Fruit fly (Drosophila melanogaster) whole organism, adult: ENCODE measurements around the gene TyrRII.

ENCODE experiments used
- CG11617 ChIP-seq: fragments of 200-800 bp; sonication (Bioruptor generic); optimal IDR thresholded peaks from 2 replicates; lab custom pipeline; 2017; ENCODE audit warnings: mild to moderate bottlenecking, missing biosample characterization, missing genetic modification reagents, missing genetic modification characterization
- CG12768 ChIP-seq: fragments of 200-800 bp; sonication (Bioruptor generic); optimal IDR thresholded peaks from 2 replicates; lab custom pipeline; 2017; ENCODE audit warnings: missing biosample characterization, missing genetic modification characterization, mild to moderate bottlenecking, moderate library complexity, missing genetic modification reagents
- CG14711 ChIP-seq: fragments of 200-800 bp; sonication (Bioruptor generic); optimal IDR thresholded peaks from 2 replicates; lab custom pipeline; 2018; ENCODE audit warnings: missing biosample characterization, mild to moderate bottlenecking, missing genetic modification characterization, moderate library complexity
- CG1620 ChIP-seq: fragments of 200-800 bp; sonication (Bioruptor generic); optimal IDR thresholded peaks from 2 replicates; lab custom pipeline; 2016; ENCODE audit warnings: missing biosample characterization, missing genetic modification characterization
- CG33017 ChIP-seq: fragments of 200-800 bp; sonication (Bioruptor generic); optimal IDR thresholded peaks from 2 replicates; lab custom pipeline; 2018; ENCODE audit warnings: missing biosample characterization, mild to moderate bottlenecking, missing genetic modification characterization, moderate library complexity
- CG5204 ChIP-seq: fragments of 200-800 bp; sonication (Bioruptor generic); optimal IDR thresholded peaks from 2 replicates; lab custom pipeline; 2016; ENCODE audit warnings: missing biosample characterization, missing genetic modification characterization
- CG7045 ChIP-seq: fragments of 200-800 bp; sonication (Bioruptor generic); optimal IDR thresholded peaks from 2 replicates; lab custom pipeline; 2017; ENCODE audit warnings: missing biosample characterization, mild to moderate bottlenecking, missing genetic modification characterization
- CG7101 ChIP-seq: fragments of 200-800 bp; sonication (Bioruptor generic); optimal IDR thresholded peaks from 2 replicates; lab custom pipeline; 2018; ENCODE audit warnings: missing biosample characterization, mild to moderate bottlenecking, missing genetic modification characterization, moderate library complexity
- Clk ChIP-seq: fragments of 200-800 bp; sonication (Bioruptor generic); optimal IDR thresholded peaks from 2 replicates; lab custom pipeline; 2017; ENCODE audit warnings: missing biosample characterization, missing genetic modification characterization
- Crg-1 ChIP-seq: fragments of 200-800 bp; sonication (Bioruptor generic); optimal IDR thresholded peaks from 2 replicates; lab custom pipeline; 2016; ENCODE audit warnings: missing biosample characterization, missing genetic modification characterization
- Hr96 ChIP-seq: fragments of 200-800 bp; sonication (Bioruptor generic); optimal IDR thresholded peaks from 2 replicates; lab custom pipeline; 2016; ENCODE audit warnings: missing biosample characterization, missing genetic modification characterization
- Mnt ChIP-seq: fragments of 200-800 bp; sonication (Bioruptor generic); optimal IDR thresholded peaks from 2 replicates; lab custom pipeline; 2016; ENCODE audit warnings: missing biosample characterization, mild to moderate bottlenecking, missing genetic modification characterization
- bab1 ChIP-seq: fragments of 200-800 bp; sonication (Bioruptor generic); optimal IDR thresholded peaks from 3 replicates; lab custom pipeline; 2019; ENCODE audit warnings: missing biosample characterization, mild to moderate bottlenecking, missing genetic modification characterization, moderate library complexity
- cic ChIP-seq: fragments of 200-800 bp; sonication (Bioruptor generic); optimal IDR thresholded peaks from 2 replicates; lab custom pipeline; 2017; ENCODE audit warnings: missing biosample characterization, mild to moderate bottlenecking, missing genetic modification characterization, moderate library complexity
- cnc ChIP-seq, 2 experiments: fragments of >200 bp; optimal IDR thresholded peaks; 2 replicates each; lab custom pipeline; 2017
- kay ChIP-seq: fragments of 200-800 bp; sonication (Bioruptor generic); peaks from one replicate; lab custom pipeline; 2016; ENCODE audit warnings: missing biosample characterization, missing genetic modification characterization, borderline replicate concordance
- ovo ChIP-seq: fragments of 200-800 bp; sonication (Bioruptor generic); optimal IDR thresholded peaks from 2 replicates; lab custom pipeline; 2016; ENCODE audit warnings: missing biosample characterization, missing genetic modification characterization
- pad ChIP-seq: fragments of 200-800 bp; sonication (Bioruptor generic); optimal IDR thresholded peaks from 3 replicates; lab custom pipeline; 2017; ENCODE audit warnings: missing biosample characterization, missing genetic modification characterization, mild to moderate bottlenecking, moderate library complexity, missing genetic modification reagents
- tj ChIP-seq: fragments of 200-800 bp; sonication (Bioruptor generic); optimal IDR thresholded peaks from 3 replicates; lab custom pipeline; 2017; ENCODE audit warnings: missing biosample characterization, mild to moderate bottlenecking, missing genetic modification characterization, moderate library complexity
- toe ChIP-seq: fragments of 200-800 bp; sonication (Bioruptor generic); optimal IDR thresholded peaks from 2 replicates; lab custom pipeline; 2016; ENCODE audit warnings: missing biosample characterization, missing genetic modification characterization

The TyrRII gene

dm6 chr3R:17704538-17704854, 31.9 kb upstream of the TyrRII start:
- no peak for TF ChIP-seq cic (GFP tag; lab: Kevin White, UChicago)
- TF ChIP-seq CG12768 (GFP tag; lab: Kevin White, UChicago), result no peak
- TF ChIP-seq tj, result peak; percentile 60

- no peak for TF ChIP-seq toe (GFP tag; lab: Kevin White, UChicago)
- TF ChIP-seq CG11617 (GFP tag; lab: Kevin White, UChicago), result no peak
- no peak for TF ChIP-seq ovo (GFP tag; lab: Kevin White, UChicago)
- TF ChIP-seq pad (GFP tag; lab: Kevin White, UChicago), result no peak
- TF ChIP-seq cic (GFP tag; lab: Kevin White, UChicago), result no peak
- TF ChIP-seq CG7045, result no peak
These were observed 31.3 kb upstream of the TyrRII start for dm6 chr3R:17705140-17705539.

- TF ChIP-seq CG7101 (tag; lab: Kevin White, UChicago) (no peak), kay (GFP tag; lab: Kevin White, UChicago) (no peak), cic (GFP tag; lab: Kevin White, UChicago) (no peak), cnc (optimal IDR thresholded peaks at IDR 0.05; lab: Kevin White, UChicago) (no peak), toe (GFP tag; lab: Kevin White, UChicago) (no peak), bab1 (GFP tag; lab: Kevin White, UChicago) (no peak), ovo (GFP tag; lab: Kevin White, UChicago) (no peak), CG5204 (GFP tag; lab: Kevin White, UChicago) (no peak), CG14711 (tag; lab: Kevin White, UChicago) (no peak), tj (peak; percentile 98), CG7045 (no peak), pad (GFP tag; lab: Kevin White, UChicago) (peak; percentile 11), Crg-1 (GFP tag; lab: Kevin White, UChicago) (no peak), CG1620 (no peak), CG12768 (GFP tag; lab: Kevin White, UChicago) (no peak), CG33017 (tag; lab: Kevin White, UChicago) (no peak), Clk (GFP tag; lab: Kevin White, UChicago) (no peak), Mnt (GFP tag; lab: Kevin White, UChicago) (peak; percentile 53), Hr96 (GFP tag; lab: Kevin White, UChicago) (no peak), CG11617 (GFP tag; lab: Kevin White, UChicago) (no peak)
These were observed 30.2 kb upstream of the TyrRII start for dm6 chr3R:17705899-17706831.

dm6 chr3R:17706971-17707406, 29.4 kb upstream of the TyrRII start:
- peak; percentile 64 for TF ChIP-seq cic (GFP tag; lab: Kevin White, UChicago)
- no peak for TF ChIP-seq CG33017 (tag; lab: Kevin White, UChicago)
- TF ChIP-seq CG12768 (GFP tag; lab: Kevin White, UChicago), result no peak
- no peak for TF ChIP-seq Mnt (GFP tag; lab: Kevin White, UChicago)

- TF ChIP-seq CG7045, result no peak
- TF ChIP-seq Crg-1 (GFP tag; lab: Kevin White, UChicago), result no peak
- no peak for TF ChIP-seq CG1620
- TF ChIP-seq bab1 (GFP tag; lab: Kevin White, UChicago), result no peak
- TF ChIP-seq CG33017 (tag; lab: Kevin White, UChicago), result no peak
These were observed 28.6 kb upstream of the TyrRII start for dm6 chr3R:17707799-17708198.

dm6 chr3R:17708778-17709476, 27.5 kb upstream of the TyrRII start:
- TF ChIP-seq toe (GFP tag; lab: Kevin White, UChicago) (no peak), CG12768 (GFP tag; lab: Kevin White, UChicago) (no peak), Mnt (GFP tag; lab: Kevin White, UChicago) (no peak), cnc (optimal IDR thresholded peaks at IDR 0.05; lab: Kevin White, UChicago) (no peak), kay (GFP tag; lab: Kevin White, UChicago) (no peak), CG5204 (GFP tag; lab: Kevin White, UChicago) (no peak), Clk (GFP tag; lab: Kevin White, UChicago) (no peak), Hr96 (GFP tag; lab: Kevin White, UChicago) (no peak)

dm6 chr3R:17709623-17710145, 26.7 kb upstream of the TyrRII start:
- TF ChIP-seq pad (GFP tag; lab: Kevin White, UChicago) (no peak), CG12768 (GFP tag; lab: Kevin White, UChicago) (no peak), CG7045 (no peak), Clk (GFP tag; lab: Kevin White, UChicago) (no peak), tj (no peak), cic (GFP tag; lab: Kevin White, UChicago) (no peak), CG33017 (tag; lab: Kevin White, UChicago) (no peak), kay (GFP tag; lab: Kevin White, UChicago) (no peak), CG5204 (GFP tag; lab: Kevin White, UChicago) (no peak), CG11617 (GFP tag; lab: Kevin White, UChicago) (no peak), Mnt (GFP tag; lab: Kevin White, UChicago) (no peak), Crg-1 (GFP tag; lab: Kevin White, UChicago) (no peak), CG1620 (no peak), CG14711 (tag; lab: Kevin White, UChicago) (no peak), cnc (optimal IDR thresholded peaks at IDR 0.05; lab: Kevin White, UChicago) (no peak)
